Worm (Caenorhabditis elegans) whole organism, midembryonic: ENCODE measurements around the gene F18A1.7.

Experiments used
- T22C8.4 ChIP-seq: fragments of 200-800 bp; sonication (Bioruptor generic); IDR thresholded peaks from 2 replicates; pipeline ENCODE4 v1.3.6; 2022; ENCODE audit warnings: missing genetic modification characterization, missing compliant biosample characterization
- cog-1 ChIP-seq: sonication (generic microtip); optimal IDR thresholded peaks from 2 replicates; lab custom pipeline; 2016; ENCODE audit warnings: missing genetic modification characterization, missing compliant biosample characterization
- flt-1 ChIP-seq: fragments of 200-800 bp; sonication (Bioruptor generic); IDR thresholded peaks from 2 replicates; pipeline ENCODE4 v1.3.6; 2022; ENCODE audit warnings: missing genetic modification characterization, missing compliant biosample characterization
- klf-2 ChIP-seq: fragments of 200-800 bp; sonication (Bioruptor generic); conservative IDR thresholded peaks from 2 replicates; pipeline ENCODE4 v1.3.6; 2022; ENCODE audit warnings: missing genetic modification reagents, missing genetic modification characterization, missing compliant biosample characterization
- ref-1 ChIP-seq: fragments of 200-800 bp; sonication (Bioruptor generic); conservative IDR thresholded peaks from 2 replicates; pipeline ENCODE4 v1.3.6; 2022; ENCODE audit warnings: missing genetic modification reagents, missing genetic modification characterization, missing compliant biosample characterization
- tab-1 ChIP-seq: fragments of 200-800 bp; sonication (Bioruptor generic); IDR thresholded peaks from 2 replicates; pipeline ENCODE4 v1.3.6; 2022; ENCODE audit warnings: missing genetic modification characterization, missing compliant biosample characterization
- ztf-23 ChIP-seq: fragments of 200-800 bp; sonication (Bioruptor generic); IDR thresholded peaks from 2 replicates; pipeline ENCODE4 v1.3.6; 2022; ENCODE audit warnings: missing genetic modification reagents, missing genetic modification characterization, missing compliant biosample characterization

ce11 chrII:7624272-7624671 lies 39.3 kb downstream of the F18A1.7 start:
- TF ChIP-seq ztf-23 (GFP tag; lab: Robert Waterston, UW) (no peak), T22C8.4 (GFP tag; lab: Robert Waterston, UW) (no peak), cog-1 (no peak), klf-2 (GFP tag; lab: Robert Waterston, UW) (no peak), ref-1 (GFP tag; lab: Robert Waterston, UW) (no peak), flt-1 (GFP tag; lab: Robert Waterston, UW) (no peak), tab-1 (no peak)
